Worm (Caenorhabditis elegans): ENCODE measurements around the gene T19D2.13.

Gene T19D2.13

ce11 chrX:3920101-3920500, 22.1 kb downstream of the T19D2.13 start, which contains the start of gene T22B2.2:
TSS of gene T22B2.2 (plus strand) at chrX:3920401.
- TF ChIP-seq ceh-31 (tag; optimal IDR thresholded peaks at IDR 0.05), result no peak
- TF ChIP-seq ceh-6 (GFP tag; optimal IDR thresholded peaks at IDR 0.05), result no peak
- TF ChIP-seq pag-3 (tag; optimal IDR thresholded peaks at IDR 0.05; ENCODE audit: borderline replicate concordance), result no peak
- TF ChIP-seq ceh-14 (tag; optimal IDR thresholded peaks at IDR 0.05), result no peak
- no peak for TF ChIP-seq ceh-24 (tag; optimal IDR thresholded peaks at IDR 0.05)
- no peak for TF ChIP-seq fax-1 (tag; optimal IDR thresholded peaks at IDR 0.05)
- TF ChIP-seq ceh-48 (tag; optimal IDR thresholded peaks at IDR 0.05), result no peak
- TF ChIP-seq ztf-16 (tag; optimal IDR thresholded peaks at IDR 0.05), result no peak
- no peak for TF ChIP-seq C08G9.2 (tag; optimal IDR thresholded peaks at IDR 0.05)
- TF ChIP-seq madf-2 (tag; optimal IDR thresholded peaks at IDR 0.05), result no peak
- TF ChIP-seq pat-9 (tag; optimal IDR thresholded peaks at IDR 0.05), result no peak
- no peak for TF ChIP-seq che-1 (tag; optimal IDR thresholded peaks at IDR 0.05)
- TF ChIP-seq hlh-6 (tag; optimal IDR thresholded peaks at IDR 0.05), result no peak
- no peak for TF ChIP-seq K09A11.1 (tag; optimal IDR thresholded peaks at IDR 0.05; ENCODE audit: insufficient read depth)
- TF ChIP-seq zip-5 (tag; optimal IDR thresholded peaks at IDR 0.05), result no peak
- TF ChIP-seq nfya-1 (tag; optimal IDR thresholded peaks at IDR 0.05), result no peak
- TF ChIP-seq gmeb-2 (tag; optimal IDR thresholded peaks at IDR 0.05), result no peak
- TF ChIP-seq ceh-34 (tag; optimal IDR thresholded peaks at IDR 0.05), result no peak
- no peak for TF ChIP-seq sox-2 (GFP tag; IDR thresholded peaks at IDR 0.05)

ce11 chrX:3919689-3920088, 22.5 kb downstream of the T19D2.13 start:
- TF ChIP-seq npax-4 (tag; optimal IDR thresholded peaks at IDR 0.05), result no peak
- TF ChIP-seq ceh-48 (tag; optimal IDR thresholded peaks at IDR 0.05), result no peak
- TF ChIP-seq K09A11.1 (tag; optimal IDR thresholded peaks at IDR 0.05; ENCODE audit: insufficient read depth), result no peak
- TF ChIP-seq elt-4 (tag; optimal IDR thresholded peaks at IDR 0.05), result no peak
- no peak for TF ChIP-seq Y22D7AL.16 (tag; optimal IDR thresholded peaks at IDR 0.05)
- no peak for TF ChIP-seq madf-2 (tag; optimal IDR thresholded peaks at IDR 0.05)
- TF ChIP-seq hlh-13 (GFP tag; optimal IDR thresholded peaks at IDR 0.05), result no peak
- TF ChIP-seq ceh-6 (GFP tag; optimal IDR thresholded peaks at IDR 0.05), result no peak
- TF ChIP-seq F13H6.1 (tag; optimal IDR thresholded peaks at IDR 0.05), result no peak
- no peak for TF ChIP-seq elt-2 (tag; optimal IDR thresholded peaks at IDR 0.05)
- TF ChIP-seq C08G9.2 (tag; optimal IDR thresholded peaks at IDR 0.05), result no peak
- TF ChIP-seq ceh-24 (tag; optimal IDR thresholded peaks at IDR 0.05), result no peak
- TF ChIP-seq ceh-22 (tag; optimal IDR thresholded peaks at IDR 0.05), result no peak
- no peak for TF ChIP-seq hlh-30 (tag; optimal IDR thresholded peaks at IDR 0.05; ENCODE audit: insufficient read depth)
- no peak for TF ChIP-seq ceh-9 (tag; optimal IDR thresholded peaks at IDR 0.05)
- no peak for TF ChIP-seq odd-2 (tag; optimal IDR thresholded peaks at IDR 0.05)
- TF ChIP-seq fax-1 (tag; optimal IDR thresholded peaks at IDR 0.05), result no peak

ce11 chrX:3918182-3918581, 24.0 kb downstream of the T19D2.13 start:
- TF ChIP-seq sdc-2 (tag; optimal IDR thresholded peaks at IDR 0.05) (peak; percentile 64), hlh-13 (GFP tag; optimal IDR thresholded peaks at IDR 0.05) (no peak)

- TF ChIP-seq hlh-6 (tag; optimal IDR thresholded peaks at IDR 0.05) (no peak), syd-9 (tag; optimal IDR thresholded peaks at IDR 0.05) (no peak), che-1 (tag; optimal IDR thresholded peaks at IDR 0.05) (no peak), odd-2 (tag; optimal IDR thresholded peaks at IDR 0.05) (no peak), C38D4.7 (GFP tag; optimal IDR thresholded peaks at IDR 0.05) (no peak), pat-9 (tag; optimal IDR thresholded peaks at IDR 0.05) (no peak), ceh-9 (tag; optimal IDR thresholded peaks at IDR 0.05) (no peak), ceh-18 (tag; optimal IDR thresholded peaks at IDR 0.05) (no peak), ahr-1 (tag; optimal IDR thresholded peaks at IDR 0.05) (no peak), mec-3 (tag; optimal IDR thresholded peaks at IDR 0.05; ENCODE audit: borderline replicate concordance) (no peak), hlh-13 (GFP tag; optimal IDR thresholded peaks at IDR 0.05) (no peak), T23F11.4 (GFP tag; optimal IDR thresholded peaks at IDR 0.05) (no peak)
Observed at ce11 chrX:3917013-3917412, 25.2 kb downstream of the T19D2.13 start, which contains the start of gene T22B2.3. TSS of gene T22B2.3 (plus strand) at chrX:3917313.
